Fruit fly (Drosophila melanogaster): Measurements from ENCODE around the gene CG3568.

Gene CG3568

DNA sequence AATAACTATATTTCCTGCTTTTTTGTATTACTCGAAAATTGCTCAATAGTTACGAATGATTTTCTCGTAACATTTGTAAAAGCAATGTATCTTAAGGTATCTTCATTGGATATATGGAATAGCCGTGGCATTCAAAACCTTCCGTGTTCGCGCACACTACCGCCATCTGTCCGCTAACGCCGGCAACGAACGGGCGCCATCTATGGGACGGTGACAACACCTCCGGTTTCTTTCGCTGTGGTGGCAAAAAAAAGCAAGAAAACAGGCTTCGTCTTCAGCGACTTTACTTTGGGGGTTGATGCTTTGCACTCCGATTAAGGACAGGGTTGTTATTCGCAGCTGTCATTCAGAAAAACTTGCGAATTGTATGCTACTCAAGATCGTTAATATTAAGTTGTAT, 35.3 kb upstream of the CG3568 start (continued):
- TF ChIP-seq CG8388 (GFP tag; optimal IDR thresholded peaks at IDR 0.05) (peak; percentile 40), CG32767 (GFP tag; IDR thresholded peaks at IDR 0.05) (no peak), nau (GFP tag; optimal IDR thresholded peaks at IDR 0.05) (no peak), Dek (tag; optimal IDR thresholded peaks at IDR 0.05) (peak; percentile 12), D19B (GFP tag; optimal IDR thresholded peaks at IDR 0.05) (no peak), dimm (GFP tag; IDR thresholded peaks at IDR 0.05) (peak; percentile 43; the same call in 1 of the 2 replicates), sr (GFP tag; IDR thresholded peaks at IDR 0.05) (no peak), CG8089 (GFP tag; optimal IDR thresholded peaks at IDR 0.05) (peak; percentile 72), ro (GFP tag; IDR thresholded peaks at IDR 0.05) (no peak), Nf-YB (GFP tag; optimal IDR thresholded peaks at IDR 0.05) (peak; percentile 32), CG1647 (GFP tag; optimal IDR thresholded peaks at IDR 0.05) (no peak), ab (GFP tag; optimal IDR thresholded peaks at IDR 0.05) (no peak), B-H1 (GFP tag; IDR thresholded peaks at IDR 0.05) (no peak), zen (tag; optimal IDR thresholded peaks at IDR 0.05) (peak; percentile 6), CG6683 (GFP tag; optimal IDR thresholded peaks at IDR 0.05) (no peak), CG2129 (GFP tag; IDR thresholded peaks at IDR 0.05; ENCODE audit: partially characterized antibody) (no peak), CG3838 (GFP tag; optimal IDR thresholded peaks at IDR 0.05) (no peak), bowl (GFP tag; IDR thresholded peaks at IDR 0.05) (0 out of 2 replicates have a peak, but pooled peaks have one; percentile 14), lmd (GFP tag; IDR thresholded peaks at IDR 0.05) (peak; percentile 47), slbo (GFP tag; IDR thresholded peaks at IDR 0.05) (peak; percentile 52), CG10959 (GFP tag; IDR thresholded peaks at IDR 0.05) (peak; percentile 69), Lpt (GFP tag; optimal IDR thresholded peaks at IDR 0.05) (peak; percentile 43), CG14710 (tag; optimal IDR thresholded peaks at IDR 0.05) (peak; percentile 3), scrt (GFP tag; optimal IDR thresholded peaks at IDR 0.05) (no peak), sug (tag; optimal IDR thresholded peaks at IDR 0.05) (no peak), Antp (GFP tag; optimal IDR thresholded peaks at IDR 0.05) (peak; percentile 72), CG13894 (tag; optimal IDR thresholded peaks at IDR 0.05) (no peak), CG30020 (tag; optimal IDR thresholded peaks at IDR 0.05) (no peak), NC2α (GFP tag; optimal IDR thresholded peaks at IDR 0.05) (peak; percentile 27), schlank (tag; optimal IDR thresholded peaks at IDR 0.05) (no peak), Drgx (GFP tag; IDR thresholded peaks at IDR 0.05) (no peak)

DNA sequence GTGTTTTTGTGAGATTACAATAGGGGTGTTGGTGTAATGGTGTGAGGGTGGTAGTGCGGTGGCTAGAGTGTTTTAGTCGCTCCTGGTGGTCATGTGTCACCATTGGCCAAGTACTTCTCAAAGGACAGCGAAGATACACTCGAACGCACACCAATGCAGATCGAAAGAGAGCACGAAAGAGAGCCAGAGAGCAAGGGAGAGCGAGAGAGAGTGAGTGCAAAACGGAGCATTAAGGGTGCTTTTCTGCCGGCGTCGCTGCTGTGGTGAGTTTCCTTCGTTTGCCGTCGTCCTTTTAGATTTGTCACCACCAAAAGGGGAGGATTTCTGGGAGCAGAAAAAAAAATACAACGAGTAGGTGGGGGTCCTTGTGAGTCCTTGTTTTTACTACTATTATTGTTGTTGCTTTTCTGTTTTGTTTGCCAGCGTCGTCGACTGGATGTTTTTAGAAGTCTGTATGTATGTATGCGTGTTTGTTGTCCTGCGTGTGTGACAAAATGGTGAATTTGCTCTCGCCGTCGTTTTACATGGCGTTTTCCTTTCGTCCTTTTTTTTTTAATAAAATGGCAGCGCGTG, 34.3 kb upstream of the CG3568 start:
- TF ChIP-seq PHDP (tag; optimal IDR thresholded peaks at IDR 0.05) = no peak
- no peak for TF ChIP-seq CG8388 (GFP tag; optimal IDR thresholded peaks at IDR 0.05)
- TF ChIP-seq stwl (tag; optimal IDR thresholded peaks at IDR 0.05) = no peak
- no peak for TF ChIP-seq zen (tag; optimal IDR thresholded peaks at IDR 0.05)
- TF ChIP-seq CG15011 (GFP tag; optimal IDR thresholded peaks at IDR 0.05) = no peak
- no peak for TF ChIP-seq CG10979 (tag; optimal IDR thresholded peaks at IDR 0.05)
- TF ChIP-seq amos (GFP tag; IDR thresholded peaks at IDR 0.05; ENCODE audit: partially characterized antibody) = no peak
- TF ChIP-seq CG10209 (GFP tag; optimal IDR thresholded peaks at IDR 0.05) = no peak
- no peak for TF ChIP-seq tup (GFP tag; optimal IDR thresholded peaks at IDR 0.05)
- TF ChIP-seq Hmr (GFP tag; optimal IDR thresholded peaks at IDR 0.05) = no peak
- TF ChIP-seq ttk (GFP tag; IDR thresholded peaks at IDR 0.05) = no peak
- TF ChIP-seq Nf-YA (GFP tag; IDR thresholded peaks at IDR 0.05) = no peak; the same call in 1 of the 2 replicates
- no peak for TF ChIP-seq zen2 (GFP tag; IDR thresholded peaks at IDR 0.05; ENCODE audit: partially characterized antibody)
- TF ChIP-seq Deaf1 (tag; optimal IDR thresholded peaks at IDR 0.05) = peak; percentile 18
- TF ChIP-seq CG14860 (GFP tag; IDR thresholded peaks at IDR 0.05; ENCODE audit: partially characterized antibody) = no peak
- TF ChIP-seq CG34376 (GFP tag; optimal IDR thresholded peaks at IDR 0.05) = no peak
- peak; percentile 94 for TF ChIP-seq Nf-YB (GFP tag; optimal IDR thresholded peaks at IDR 0.05)
- no peak for TF ChIP-seq hkb (optimal IDR thresholded peaks at IDR 0.05)
- TF ChIP-seq hkb (GFP tag; IDR thresholded peaks at IDR 0.05) = no peak
- no peak for TF ChIP-seq CoRest (tag; optimal IDR thresholded peaks at IDR 0.05)
- TF ChIP-seq sens-2 (GFP tag; IDR thresholded peaks at IDR 0.05) = no peak
- no peak for TF ChIP-seq CG15696 (tag; optimal IDR thresholded peaks at IDR 0.05)
- no peak for TF ChIP-seq gsb-n (tag; optimal IDR thresholded peaks at IDR 0.05)
